Fruit fly (Drosophila melanogaster): ENCODE data around the gene CG12971.
A peak's percentile ranks its signal among the peaks of the same experiment; 100 is the strongest.

CG12971 gene

DNA sequence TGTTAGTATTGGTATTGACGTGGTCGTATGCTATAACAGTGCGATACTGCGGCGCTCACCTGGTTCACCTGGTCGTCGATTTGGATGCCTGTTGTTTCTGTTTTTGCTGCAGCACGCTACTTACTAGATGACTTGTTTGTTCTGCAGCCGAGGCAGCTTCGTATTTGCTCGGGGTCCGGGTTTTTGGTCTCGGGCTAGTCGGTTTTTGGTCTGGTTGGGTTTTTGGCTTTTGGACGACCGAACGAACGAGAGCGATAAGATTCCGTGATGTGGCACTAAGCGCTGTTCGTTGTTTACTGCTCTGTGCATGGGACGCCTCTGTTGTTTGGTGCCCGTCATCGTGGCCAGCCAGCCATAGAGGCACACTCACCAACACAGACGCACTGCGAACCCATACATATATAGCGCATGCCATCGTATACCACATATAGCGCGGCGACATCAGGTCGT, 7.3 kb downstream of the CG12971 start, which contains the start of gene ebd2 (continued):
- peak; percentile 15; the same call in 1 of the 2 replicates for TF ChIP-seq vvl (GFP tag; IDR thresholded peaks at IDR 0.05)
- TF ChIP-seq CG30431 (GFP tag; optimal IDR thresholded peaks at IDR 0.05): no peak
- no peak for TF ChIP-seq bigmax (GFP tag; optimal IDR thresholded peaks at IDR 0.05)
- no peak for TF ChIP-seq CG8924 (tag; optimal IDR thresholded peaks at IDR 0.05)
- no peak for TF ChIP-seq MBD-R2 (GFP tag; IDR thresholded peaks at IDR 0.05)
- TF ChIP-seq vfl (GFP tag; optimal IDR thresholded peaks at IDR 0.05): no peak
- TF ChIP-seq insv (GFP tag; optimal IDR thresholded peaks at IDR 0.05): no peak
- no peak for TF ChIP-seq CG10979 (tag; optimal IDR thresholded peaks at IDR 0.05)
- peak; percentile 17; the same call in 1 of the 2 replicates for TF ChIP-seq ranshi (GFP tag; IDR thresholded peaks at IDR 0.05)
- no peak for TF ChIP-seq Ravus (GFP tag; IDR thresholded peaks at IDR 0.05)
- no peak for TF ChIP-seq CG3726 (GFP tag; IDR thresholded peaks at IDR 0.05)
- TF ChIP-seq Fer1 (GFP tag; optimal IDR thresholded peaks at IDR 0.05): no peak
- no peak for TF ChIP-seq Mad (GFP tag; optimal IDR thresholded peaks at IDR 0.05)
- no peak for TF ChIP-seq grau (tag; optimal IDR thresholded peaks at IDR 0.05)
- peak; percentile 69 for TF ChIP-seq sug (tag; optimal IDR thresholded peaks at IDR 0.05)
- no peak for TF ChIP-seq CG30020 (tag; optimal IDR thresholded peaks at IDR 0.05)
- no peak for TF ChIP-seq CG14050 (GFP tag; IDR thresholded peaks at IDR 0.05)
- TF ChIP-seq Camta (GFP tag; optimal IDR thresholded peaks at IDR 0.05): no peak
- TF ChIP-seq CG14860 (GFP tag; IDR thresholded peaks at IDR 0.05; ENCODE audit: partially characterized antibody): no peak
- no peak for TF ChIP-seq gcm (GFP tag; optimal IDR thresholded peaks at IDR 0.05)
- TF ChIP-seq CG16813 (GFP tag; IDR thresholded peaks at IDR 0.05; ENCODE audit: partially characterized antibody): no peak
- peak in 1 of 2 experiments; percentile 71 for TF ChIP-seq Pdp1 (GFP tag; optimal IDR thresholded peaks at IDR 0.05)
- no peak for TF ChIP-seq Nf-YA (GFP tag; IDR thresholded peaks at IDR 0.05)
- TF ChIP-seq CG2120 (GFP tag; optimal IDR thresholded peaks at IDR 0.05): no peak
- TF ChIP-seq gcm2 (GFP tag; optimal IDR thresholded peaks at IDR 0.05): no peak
- TF ChIP-seq CG30403 (GFP tag; optimal IDR thresholded peaks at IDR 0.05): no peak
- TF ChIP-seq danr (GFP tag; IDR thresholded peaks at IDR 0.05): no peak
- no peak for TF ChIP-seq gsb-n (tag; optimal IDR thresholded peaks at IDR 0.05)
- TF ChIP-seq CG12155 (GFP tag; optimal IDR thresholded peaks at IDR 0.05): peak; percentile 7
- TF ChIP-seq CG9932 (GFP tag; IDR thresholded peaks at IDR 0.05): no peak
- no peak for TF ChIP-seq CG7928 (GFP tag; optimal IDR thresholded peaks at IDR 0.05)
- TF ChIP-seq Opbp (GFP tag; IDR thresholded peaks at IDR 0.05; ENCODE audit: partially characterized antibody): no peak
- TF ChIP-seq CG8388 (GFP tag; optimal IDR thresholded peaks at IDR 0.05): no peak
- no peak for TF ChIP-seq CG17912 (GFP tag; optimal IDR thresholded peaks at IDR 0.05)
- TF ChIP-seq CG11247 (GFP tag; IDR thresholded peaks at IDR 0.05): no peak
- TF ChIP-seq odd (GFP tag; optimal IDR thresholded peaks at IDR 0.05): peak; percentile 22
- peak; percentile 20 for TF ChIP-seq CG16863 (GFP tag; optimal IDR thresholded peaks at IDR 0.05)
- no peak for TF ChIP-seq yki (optimal IDR thresholded peaks at IDR 0.05)
- TF ChIP-seq cad (GFP tag; optimal IDR thresholded peaks at IDR 0.05): no peak
- TF ChIP-seq ATbp (GFP tag; optimal IDR thresholded peaks at IDR 0.05): peak; percentile 1
- TF ChIP-seq Deaf1 (tag; optimal IDR thresholded peaks at IDR 0.05): peak; percentile 99
- TF ChIP-seq CG12071 (GFP tag; optimal IDR thresholded peaks at IDR 0.05): peak; percentile 38
- no peak for TF ChIP-seq Ada2b (GFP tag; IDR thresholded peaks at IDR 0.05)
- TF ChIP-seq kah (GFP tag; optimal IDR thresholded peaks at IDR 0.05): no peak
- TF ChIP-seq CG9727 (GFP tag; optimal IDR thresholded peaks at IDR 0.05): peak; percentile 8
- TF ChIP-seq jing (GFP tag; optimal IDR thresholded peaks at IDR 0.05): no peak
- peak; percentile 1 for TF ChIP-seq CG4424 (GFP tag; optimal IDR thresholded peaks at IDR 0.05)
- no peak for TF ChIP-seq cato (GFP tag; optimal IDR thresholded peaks at IDR 0.05; ENCODE audit: borderline replicate concordance)
- TF ChIP-seq her (GFP tag; optimal IDR thresholded peaks at IDR 0.05): peak; percentile 58
- no peak for TF ChIP-seq CG12744 (GFP tag; optimal IDR thresholded peaks at IDR 0.05)
- no peak for TF ChIP-seq CG1792 (GFP tag; optimal IDR thresholded peaks at IDR 0.05)
- TF ChIP-seq onecut (GFP tag; IDR thresholded peaks at IDR 0.05): peak; percentile 3; the same call in 1 of the 2 replicates
